Worm (Caenorhabditis elegans) whole organism, midembryonic: ENCODE data around the gene cbd-1.

Experiments
- T22C8.4 ChIP-seq: fragments of 200-800 bp; sonication (Bioruptor generic); IDR thresholded peaks from 2 replicates; pipeline ENCODE4 v1.3.6; 2022; ENCODE audit warnings: missing genetic modification characterization, missing compliant biosample characterization
- cog-1 ChIP-seq: sonication (generic microtip); optimal IDR thresholded peaks from 2 replicates; lab custom pipeline; 2016; ENCODE audit warnings: missing genetic modification characterization, missing compliant biosample characterization
- flt-1 ChIP-seq: fragments of 200-800 bp; sonication (Bioruptor generic); IDR thresholded peaks from 2 replicates; pipeline ENCODE4 v1.3.6; 2022; ENCODE audit warnings: missing genetic modification characterization, missing compliant biosample characterization
- klf-2 ChIP-seq: fragments of 200-800 bp; sonication (Bioruptor generic); conservative IDR thresholded peaks from 2 replicates; pipeline ENCODE4 v1.3.6; 2022; ENCODE audit warnings: missing genetic modification reagents, missing genetic modification characterization, missing compliant biosample characterization
- med-1 ChIP-seq: sonication (generic microtip); optimal IDR thresholded peaks from 2 replicates; lab custom pipeline; 2017; ENCODE audit warnings: missing genetic modification characterization, mild to moderate bottlenecking, missing compliant biosample characterization, antibody characterized with exemption, missing genetic modification reagents; ENCODE audit not compliant: insufficient read depth
- ref-1 ChIP-seq: fragments of 200-800 bp; sonication (Bioruptor generic); conservative IDR thresholded peaks from 2 replicates; pipeline ENCODE4 v1.3.6; 2022; ENCODE audit warnings: missing genetic modification reagents, missing genetic modification characterization, missing compliant biosample characterization
- tab-1 ChIP-seq: fragments of 200-800 bp; sonication (Bioruptor generic); IDR thresholded peaks from 2 replicates; pipeline ENCODE4 v1.3.6; 2022; ENCODE audit warnings: missing genetic modification characterization, missing compliant biosample characterization
- ztf-23 ChIP-seq: fragments of 200-800 bp; sonication (Bioruptor generic); IDR thresholded peaks from 2 replicates; pipeline ENCODE4 v1.3.6; 2022; ENCODE audit warnings: missing genetic modification reagents, missing genetic modification characterization, missing compliant biosample characterization
- ztf-29 ChIP-seq: fragments of 200-800 bp; sonication (Bioruptor generic); IDR thresholded peaks from 2 replicates; pipeline ENCODE4 v1.3.6; 2022; ENCODE audit warnings: missing genetic modification reagents, missing genetic modification characterization, missing compliant biosample characterization

cbd-1 gene

DNA sequence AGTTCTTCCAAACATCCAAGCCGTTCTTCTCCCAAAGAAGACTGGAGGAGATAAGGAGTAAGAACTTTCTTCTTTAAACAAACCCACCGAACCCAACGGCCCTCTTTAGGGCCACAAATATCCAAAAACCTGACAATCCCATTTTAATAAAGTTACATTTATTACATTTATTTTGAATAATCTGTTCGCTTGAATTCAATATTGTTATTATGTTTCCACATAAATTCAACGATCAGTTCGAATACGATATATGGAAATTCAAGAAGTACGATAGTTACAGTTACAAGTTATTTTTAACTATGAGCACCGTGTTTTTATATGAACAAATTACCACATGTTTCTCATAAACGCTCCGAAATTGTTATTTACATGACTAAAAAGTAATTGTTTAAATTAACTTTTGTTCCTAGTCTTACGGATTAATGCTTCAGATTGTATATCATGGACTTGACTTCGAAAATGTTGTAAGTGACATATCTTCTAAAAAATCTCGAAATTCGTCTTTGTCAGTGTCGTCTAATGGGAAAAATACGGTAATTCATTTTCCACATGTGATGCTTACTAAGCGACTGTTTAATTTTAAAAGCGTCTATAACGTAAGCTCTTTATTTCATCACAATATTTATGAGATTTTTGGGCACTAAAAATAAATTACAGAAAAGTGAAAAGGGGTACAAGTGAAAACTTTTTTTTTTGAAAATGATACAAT, 31.9 kb upstream of the cbd-1 start:
- TF ChIP-seq ztf-29 (GFP tag; lab: Robert Waterston, UW) = no peak
- TF ChIP-seq med-1 = no peak
- no peak for TF ChIP-seq flt-1
- no peak for TF ChIP-seq T22C8.4 (GFP tag; lab: Robert Waterston, UW)
- TF ChIP-seq cog-1 (tag; lab: Kevin White, UChicago) = no peak

DNA sequence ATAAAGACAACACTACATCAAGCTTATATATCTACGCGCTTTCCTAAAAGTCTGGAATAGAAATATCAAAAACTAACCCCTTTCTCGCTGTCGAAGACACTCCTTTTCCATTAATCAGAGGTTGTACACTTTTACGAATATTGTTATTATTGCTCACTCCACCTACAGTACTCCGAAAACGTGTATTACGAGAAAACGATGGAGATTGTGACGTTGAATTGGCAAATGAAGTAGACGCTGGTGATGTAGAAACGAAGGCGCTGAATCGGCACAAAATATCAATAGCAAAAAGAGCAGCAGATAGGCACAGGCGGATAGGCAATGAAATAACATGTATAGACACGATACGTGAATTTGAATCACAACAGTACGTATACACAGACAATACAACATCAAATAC, 28.5 kb upstream of the cbd-1 start:
- no peak for TF ChIP-seq ztf-29 (GFP tag; lab: Robert Waterston, UW)
- no peak for TF ChIP-seq T22C8.4 (GFP tag; lab: Robert Waterston, UW)
- no peak for TF ChIP-seq cog-1 (tag; lab: Kevin White, UChicago)
- TF ChIP-seq med-1 = no peak
- no peak for TF ChIP-seq klf-2 (GFP tag; lab: Robert Waterston, UW)
- TF ChIP-seq flt-1 = no peak
- no peak for TF ChIP-seq ztf-23 (GFP tag; lab: Robert Waterston, UW)
- no peak for TF ChIP-seq ref-1 (GFP tag; lab: Robert Waterston, UW)
- TF ChIP-seq tab-1 (GFP tag; lab: Robert Waterston, UW) = no peak

DNA sequence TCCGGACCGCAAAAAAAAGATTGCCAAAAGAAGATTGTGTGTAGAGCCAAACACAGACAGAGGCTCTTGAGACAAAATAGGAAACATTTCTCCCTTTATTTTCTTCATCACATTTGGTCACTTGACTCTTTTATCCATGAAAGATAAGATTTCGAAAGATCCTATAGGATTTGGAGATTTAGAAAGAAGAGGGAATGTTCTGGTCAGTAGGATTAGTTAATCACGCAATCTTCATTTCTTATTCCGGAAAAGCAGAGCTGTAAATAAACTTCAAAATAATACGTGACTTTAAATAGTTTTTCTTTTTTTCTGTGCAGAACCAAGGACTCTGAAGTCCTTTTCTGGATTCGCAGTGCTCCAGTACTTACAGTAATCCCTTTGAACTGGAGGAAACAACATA, 25.5 kb upstream of the cbd-1 start:
- TF ChIP-seq ref-1 (GFP tag; lab: Robert Waterston, UW) (no peak), med-1 (no peak)

DNA sequence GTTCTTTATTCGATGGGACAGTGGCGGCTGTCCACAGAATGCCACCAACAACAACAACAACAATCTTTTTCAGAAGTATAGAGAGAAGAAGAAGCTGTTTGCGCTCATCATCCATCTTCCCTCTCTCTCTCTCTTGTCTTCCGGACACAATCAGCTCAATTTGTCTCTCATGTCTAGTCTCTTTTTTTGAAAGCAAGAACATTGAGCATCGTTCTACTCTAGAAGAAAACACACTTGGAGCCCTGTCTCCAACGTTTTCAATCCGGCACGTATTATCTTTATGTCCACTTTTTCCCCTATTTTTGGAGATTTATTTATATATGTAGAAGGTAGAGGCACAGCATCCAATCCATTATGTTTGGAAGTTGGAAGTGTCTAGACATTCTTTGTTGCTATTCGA, 24.0 kb upstream of the cbd-1 start:
- no peak for TF ChIP-seq ztf-29 (GFP tag; lab: Robert Waterston, UW)
- TF ChIP-seq tab-1 (GFP tag; lab: Robert Waterston, UW) = no peak
- TF ChIP-seq flt-1 = no peak
- no peak for TF ChIP-seq T22C8.4 (GFP tag; lab: Robert Waterston, UW)
- TF ChIP-seq klf-2 (GFP tag; lab: Robert Waterston, UW) = no peak
- no peak for TF ChIP-seq cog-1 (tag; lab: Kevin White, UChicago)
- no peak for TF ChIP-seq ztf-23 (GFP tag; lab: Robert Waterston, UW)
- no peak for TF ChIP-seq ref-1 (GFP tag; lab: Robert Waterston, UW)
- no peak for TF ChIP-seq med-1

DNA sequence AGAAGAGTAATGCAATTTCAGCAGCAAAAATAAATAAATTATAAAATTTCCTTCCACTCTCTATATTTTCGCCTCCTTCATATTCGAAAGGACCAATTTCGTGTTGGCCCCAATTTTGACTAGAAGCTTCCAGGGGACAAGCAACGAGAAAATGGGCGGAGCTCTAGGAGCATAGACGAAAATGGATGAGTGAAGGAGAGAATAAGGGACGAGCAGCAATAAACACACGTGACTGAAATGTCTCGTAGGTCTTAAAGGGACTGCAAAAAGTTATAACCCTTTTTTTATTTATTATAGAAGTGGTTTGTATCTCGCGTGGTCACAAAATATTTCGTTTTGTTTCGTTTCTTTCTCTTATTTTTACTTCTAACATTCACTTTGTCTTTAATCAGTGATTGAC, 23.0 kb upstream of the cbd-1 start:
- TF ChIP-seq flt-1 (no peak), med-1 (no peak), ztf-29 (GFP tag; lab: Robert Waterston, UW) (no peak), ref-1 (GFP tag; lab: Robert Waterston, UW) (no peak), ztf-23 (GFP tag; lab: Robert Waterston, UW) (no peak), tab-1 (GFP tag; lab: Robert Waterston, UW) (no peak), cog-1 (tag; lab: Kevin White, UChicago) (no peak), klf-2 (GFP tag; lab: Robert Waterston, UW) (no peak), T22C8.4 (GFP tag; lab: Robert Waterston, UW) (no peak)

DNA sequence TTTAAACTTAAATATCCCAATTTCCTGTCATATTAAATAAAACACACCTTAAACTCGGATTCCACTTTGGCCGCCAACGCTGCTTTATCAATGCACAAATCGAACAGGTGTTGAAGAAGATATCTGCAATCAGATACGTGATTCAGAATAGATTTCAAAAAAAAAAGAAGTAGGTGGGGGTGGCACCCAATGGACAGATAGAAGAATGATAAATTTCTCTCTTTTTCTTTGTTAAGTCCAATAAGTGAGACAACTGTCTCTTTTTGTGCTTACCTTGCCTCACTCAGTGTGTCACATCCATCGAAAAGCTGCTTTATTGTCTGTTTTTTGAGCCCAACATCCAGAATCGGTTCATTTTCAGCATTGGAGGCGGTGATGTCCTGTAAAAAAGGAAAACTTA, 22.0 kb upstream of the cbd-1 start:
- no peak for TF ChIP-seq med-1
- no peak for TF ChIP-seq ztf-29 (GFP tag; lab: Robert Waterston, UW)
- TF ChIP-seq ref-1 (GFP tag; lab: Robert Waterston, UW) = no peak
- TF ChIP-seq flt-1 = no peak
- no peak for TF ChIP-seq tab-1 (GFP tag; lab: Robert Waterston, UW)

DNA sequence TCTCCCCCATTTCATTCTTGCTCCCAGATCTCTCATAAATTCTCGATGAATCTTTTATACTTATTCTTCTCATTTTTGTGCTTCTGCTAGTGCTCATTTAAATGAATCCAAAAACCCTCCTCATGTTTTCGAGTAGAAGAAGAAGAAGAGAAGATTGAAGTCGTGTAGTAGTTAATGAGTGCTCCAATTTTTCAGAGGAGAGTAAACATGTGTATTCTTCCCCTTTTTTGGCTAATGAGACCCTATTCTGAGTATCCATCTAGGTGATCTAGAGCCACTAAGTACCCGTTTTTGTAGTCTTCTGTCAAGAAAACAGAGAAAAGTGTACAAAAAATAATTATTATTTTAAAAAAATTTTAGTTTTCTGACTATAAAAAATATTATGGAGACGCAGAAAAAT, 21.2 kb upstream of the cbd-1 start:
- TF ChIP-seq klf-2 (GFP tag; lab: Robert Waterston, UW) (no peak), T22C8.4 (GFP tag; lab: Robert Waterston, UW) (no peak), med-1 (no peak), cog-1 (tag; lab: Kevin White, UChicago) (no peak), flt-1 (no peak), ref-1 (GFP tag; lab: Robert Waterston, UW) (no peak), tab-1 (GFP tag; lab: Robert Waterston, UW) (no peak), ztf-29 (GFP tag; lab: Robert Waterston, UW) (no peak), ztf-23 (GFP tag; lab: Robert Waterston, UW) (no peak)

DNA sequence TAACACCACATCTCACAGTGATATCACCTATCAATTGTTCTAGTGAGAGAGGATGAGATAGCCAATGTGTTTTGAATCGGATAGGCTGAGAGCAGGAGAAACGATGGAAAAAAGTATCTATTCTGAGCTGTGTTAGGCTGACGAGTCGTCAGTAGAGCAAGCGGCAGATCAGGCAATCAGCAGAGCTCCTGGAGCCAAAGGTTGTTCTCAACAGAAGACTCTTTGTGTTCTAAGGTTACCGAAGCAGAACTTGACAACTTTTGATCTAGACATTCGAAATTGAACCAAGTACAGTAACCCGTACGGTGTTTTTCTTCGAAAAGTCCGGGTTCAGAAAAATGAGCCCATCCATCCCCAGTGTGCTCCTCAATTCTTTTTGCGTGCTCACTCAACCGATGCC, 20.0 kb upstream of the cbd-1 start:
- no peak for TF ChIP-seq cog-1 (tag; lab: Kevin White, UChicago)
- no peak for TF ChIP-seq klf-2 (GFP tag; lab: Robert Waterston, UW)
- TF ChIP-seq med-1 = no peak
- TF ChIP-seq ztf-23 (GFP tag; lab: Robert Waterston, UW) = no peak
- TF ChIP-seq ztf-29 (GFP tag; lab: Robert Waterston, UW) = no peak
- no peak for TF ChIP-seq T22C8.4 (GFP tag; lab: Robert Waterston, UW)
- TF ChIP-seq flt-1 = no peak
- no peak for TF ChIP-seq ref-1 (GFP tag; lab: Robert Waterston, UW)
- TF ChIP-seq tab-1 (GFP tag; lab: Robert Waterston, UW) = no peak

DNA sequence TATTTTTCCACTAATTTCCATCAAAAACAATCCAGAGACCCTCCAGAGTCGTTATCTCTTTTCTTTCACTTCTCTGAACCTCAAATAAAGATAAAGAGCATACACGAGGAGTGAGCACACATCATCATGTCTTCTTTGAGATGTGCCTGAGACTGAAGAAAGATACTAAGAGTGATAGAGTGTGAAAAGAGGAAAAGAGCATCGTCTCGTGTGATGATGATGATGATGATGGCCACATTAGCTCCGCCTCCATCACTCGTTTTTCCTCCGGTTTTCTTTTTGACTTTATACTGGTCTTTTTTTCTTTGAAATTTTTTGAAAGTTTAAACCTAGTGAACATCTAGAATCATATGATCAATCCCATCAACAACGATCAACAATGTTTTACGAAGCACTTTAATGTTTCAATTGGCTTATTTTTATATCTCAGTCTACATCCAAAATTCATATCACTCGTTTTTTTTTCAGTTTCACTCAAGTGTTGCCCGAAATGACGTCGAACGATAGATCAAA, 18.8 kb upstream of the cbd-1 start, which contains the start of gene T01G1.2:
TSS of gene T01G1.2 (plus strand) at position 463 of the 513 bp plus-strand sequence.
- TF ChIP-seq cog-1 (tag; lab: Kevin White, UChicago) = no peak
- TF ChIP-seq ztf-23 (GFP tag; lab: Robert Waterston, UW) = no peak
- no peak for TF ChIP-seq med-1
- no peak for TF ChIP-seq tab-1 (GFP tag; lab: Robert Waterston, UW)
- TF ChIP-seq flt-1 = no peak
- no peak for TF ChIP-seq ztf-29 (GFP tag; lab: Robert Waterston, UW)
- TF ChIP-seq ref-1 (GFP tag; lab: Robert Waterston, UW) = no peak
- TF ChIP-seq klf-2 (GFP tag; lab: Robert Waterston, UW) = no peak
- TF ChIP-seq T22C8.4 (GFP tag; lab: Robert Waterston, UW) = no peak

DNA sequence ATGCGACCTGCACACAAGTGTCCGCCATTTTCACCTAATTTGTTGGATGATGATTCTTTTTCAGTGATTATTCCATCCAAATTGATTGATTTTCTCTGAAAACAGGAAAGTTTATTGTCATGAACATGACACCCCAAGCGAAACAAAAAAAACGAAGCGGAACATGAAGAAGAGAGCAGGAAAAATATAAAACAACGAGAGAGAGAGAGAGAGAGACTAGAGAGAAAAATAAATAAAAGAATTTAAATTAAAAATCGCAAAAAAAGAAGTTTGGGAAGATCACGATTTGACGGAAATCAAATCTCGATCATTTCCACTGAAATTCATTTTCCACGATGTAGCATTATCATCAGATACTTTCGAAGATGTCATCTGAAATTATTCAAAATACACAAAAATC, 13.0 kb upstream of the cbd-1 start, which contains the start of gene klp-12:
TSS of gene klp-12 (minus strand) at position 101 of the 400 bp plus-strand sequence.
- TF ChIP-seq flt-1 (no peak), ztf-29 (GFP tag; lab: Robert Waterston, UW) (no peak), tab-1 (GFP tag; lab: Robert Waterston, UW) (no peak), cog-1 (tag; lab: Kevin White, UChicago) (no peak), ztf-23 (GFP tag; lab: Robert Waterston, UW) (no peak), ref-1 (GFP tag; lab: Robert Waterston, UW) (no peak), T22C8.4 (GFP tag; lab: Robert Waterston, UW) (no peak), med-1 (no peak), klf-2 (GFP tag; lab: Robert Waterston, UW) (no peak)
